Worm (Caenorhabditis elegans): ENCODE results near the gene gyg-1.

The gyg-1 gene

ce11 chrX:3553687-3554086, 16.3 kb downstream of the gyg-1 start:
- TF ChIP-seq lim-6 (tag; optimal IDR thresholded peaks at IDR 0.05) (no peak), pat-9 (tag; optimal IDR thresholded peaks at IDR 0.05) (no peak), nhr-232 (tag; optimal IDR thresholded peaks at IDR 0.05) (no peak), K02D7.2 (tag; optimal IDR thresholded peaks at IDR 0.05) (no peak), eyg-1 (tag; optimal IDR thresholded peaks at IDR 0.05) (no peak), fax-1 (tag; optimal IDR thresholded peaks at IDR 0.05) (no peak), mec-3 (tag; optimal IDR thresholded peaks at IDR 0.05; ENCODE audit: borderline replicate concordance) (no peak), ceh-18 (tag; optimal IDR thresholded peaks at IDR 0.05) (no peak), rnt-1 (tag; optimal IDR thresholded peaks at IDR 0.05) (no peak)

- TF ChIP-seq unc-86 (tag; optimal IDR thresholded peaks at IDR 0.05) (no peak), ceh-18 (tag; optimal IDR thresholded peaks at IDR 0.05) (no peak), madf-2 (tag; optimal IDR thresholded peaks at IDR 0.05) (no peak), pros-1 (tag; optimal IDR thresholded peaks at IDR 0.05) (no peak), gmeb-2 (tag; optimal IDR thresholded peaks at IDR 0.05) (no peak), ama-1 (optimal IDR thresholded peaks at IDR 0.05) (no peak), hlh-30 (tag; optimal IDR thresholded peaks at IDR 0.05; ENCODE audit: insufficient read depth) (no peak), pha-2 (tag; optimal IDR thresholded peaks at IDR 0.05) (no peak), npax-4 (tag; optimal IDR thresholded peaks at IDR 0.05) (no peak), syd-9 (tag; optimal IDR thresholded peaks at IDR 0.05) (no peak), sox-2 (GFP tag; IDR thresholded peaks at IDR 0.05) (no peak), eyg-1 (tag; optimal IDR thresholded peaks at IDR 0.05) (no peak), ceh-19 (GFP tag; optimal IDR thresholded peaks at IDR 0.05) (no peak), rnt-1 (tag; optimal IDR thresholded peaks at IDR 0.05) (no peak)
Measured at ce11 chrX:3554117-3554516, 16.7 kb downstream of the gyg-1 start.

- TF ChIP-seq C08G9.2 (tag; optimal IDR thresholded peaks at IDR 0.05): no peak
- TF ChIP-seq Y22D7AL.16 (tag; optimal IDR thresholded peaks at IDR 0.05): no peak
- no peak for TF ChIP-seq hlh-8 (tag; optimal IDR thresholded peaks at IDR 0.05)
- TF ChIP-seq lin-11 (tag; optimal IDR thresholded peaks at IDR 0.05): no peak
- TF ChIP-seq hlh-6 (tag; optimal IDR thresholded peaks at IDR 0.05): no peak
- no peak for TF ChIP-seq T23F11.4 (GFP tag; optimal IDR thresholded peaks at IDR 0.05)
- no peak for TF ChIP-seq ceh-34 (tag; optimal IDR thresholded peaks at IDR 0.05)
Measured at ce11 chrX:3555930-3556329, 18.5 kb downstream of the gyg-1 start.

ce11 chrX:3563903-3564302, 26.5 kb downstream of the gyg-1 start, which contains the start of gene vit-4:
Gene vit-4 (minus strand): TSS chrX:3563965.
- no peak for TF ChIP-seq ceh-31 (tag; optimal IDR thresholded peaks at IDR 0.05)
- no peak for TF ChIP-seq unc-86 (tag; optimal IDR thresholded peaks at IDR 0.05)
- TF ChIP-seq rnt-1 (tag; optimal IDR thresholded peaks at IDR 0.05): no peak
- no peak for TF ChIP-seq sox-4 (tag; optimal IDR thresholded peaks at IDR 0.05)
- no peak for TF ChIP-seq ceh-34 (tag; optimal IDR thresholded peaks at IDR 0.05)
- no peak for TF ChIP-seq pha-4 (tag; optimal IDR thresholded peaks at IDR 0.05)
- no peak for TF ChIP-seq F13H6.1 (tag; optimal IDR thresholded peaks at IDR 0.05)
- no peak for TF ChIP-seq T23F11.4 (GFP tag; optimal IDR thresholded peaks at IDR 0.05)
- TF ChIP-seq ahr-1 (tag; optimal IDR thresholded peaks at IDR 0.05): no peak
- TF ChIP-seq C08G9.2 (tag; optimal IDR thresholded peaks at IDR 0.05): no peak
- no peak for TF ChIP-seq npax-4 (tag; optimal IDR thresholded peaks at IDR 0.05)
- no peak for TF ChIP-seq che-1 (tag; optimal IDR thresholded peaks at IDR 0.05)
- no peak for TF ChIP-seq pha-2 (tag; optimal IDR thresholded peaks at IDR 0.05)
- TF ChIP-seq elt-4 (tag; optimal IDR thresholded peaks at IDR 0.05): no peak
- no peak for TF ChIP-seq ceh-9 (tag; optimal IDR thresholded peaks at IDR 0.05)
- no peak for TF ChIP-seq unc-42 (tag; optimal IDR thresholded peaks at IDR 0.05)
- no peak for TF ChIP-seq pros-1 (tag; optimal IDR thresholded peaks at IDR 0.05)
- no peak for TF ChIP-seq Y22D7AL.16 (tag; optimal IDR thresholded peaks at IDR 0.05)

- no peak for TF ChIP-seq elt-4 (tag; optimal IDR thresholded peaks at IDR 0.05)
- no peak for TF ChIP-seq odd-2 (tag; optimal IDR thresholded peaks at IDR 0.05)
- no peak for TF ChIP-seq zip-5 (tag; optimal IDR thresholded peaks at IDR 0.05)
- no peak for TF ChIP-seq pha-4 (tag; optimal IDR thresholded peaks at IDR 0.05)
- no peak for TF ChIP-seq pqm-1 (tag; optimal IDR thresholded peaks at IDR 0.05)
- no peak for TF ChIP-seq ets-4 (tag; optimal IDR thresholded peaks at IDR 0.05)
- TF ChIP-seq hlh-13 (GFP tag; optimal IDR thresholded peaks at IDR 0.05): no peak
- no peak for TF ChIP-seq sox-2 (GFP tag; IDR thresholded peaks at IDR 0.05)
- no peak for TF ChIP-seq pat-9 (tag; optimal IDR thresholded peaks at IDR 0.05)
- no peak for TF ChIP-seq pha-2 (tag; optimal IDR thresholded peaks at IDR 0.05)
- TF ChIP-seq eyg-1 (tag; optimal IDR thresholded peaks at IDR 0.05): no peak
- TF ChIP-seq che-1 (tag; optimal IDR thresholded peaks at IDR 0.05): no peak
- no peak for TF ChIP-seq nhr-232 (tag; optimal IDR thresholded peaks at IDR 0.05)
- no peak for TF ChIP-seq nhr-11 (tag; optimal IDR thresholded peaks at IDR 0.05)
- TF ChIP-seq tbx-2 (tag; optimal IDR thresholded peaks at IDR 0.05): no peak
- TF ChIP-seq unc-55 (GFP tag; optimal IDR thresholded peaks at IDR 0.05): no peak
- TF ChIP-seq C38D4.7 (GFP tag; optimal IDR thresholded peaks at IDR 0.05): no peak
- TF ChIP-seq fkh-10 (GFP tag; optimal IDR thresholded peaks at IDR 0.05): no peak
- no peak for TF ChIP-seq sox-4 (tag; optimal IDR thresholded peaks at IDR 0.05)
Measured at ce11 chrX:3566856-3567255, 29.4 kb downstream of the gyg-1 start.
